Worm (Caenorhabditis elegans) whole organism, L3 larva: ENCODE measurements around the gene fbxo-11.2.

Experiments
- ZK546.5 ChIP-seq: sonication (generic microtip); optimal IDR thresholded peaks from 2 replicates; lab custom pipeline; 2017; ENCODE audit warnings: missing biosample characterization, missing genetic modification characterization
- aly-2 ChIP-seq: fragments of 150-350 bp; optimal IDR thresholded peaks from 2 replicates; lab custom pipeline; 2014; ENCODE audit warnings: missing biosample characterization, missing genetic modification characterization
- ama-1 ChIP-seq: fragments of 150-350 bp; optimal IDR thresholded peaks from 2 replicates; lab custom pipeline; 2018
- ceh-28 ChIP-seq: fragments of 150-350 bp; optimal IDR thresholded peaks from 2 replicates; lab custom pipeline; 2014; ENCODE audit warnings: missing biosample characterization, missing genetic modification reagents, missing genetic modification characterization
- ceh-82 ChIP-seq: fragments of 150-350 bp; optimal IDR thresholded peaks from 2 replicates; lab custom pipeline; 2014; ENCODE audit warnings: missing biosample characterization, missing genetic modification characterization
- ceh-9 ChIP-seq: sonication (generic microtip); optimal IDR thresholded peaks from 2 replicates; lab custom pipeline; 2018; ENCODE audit warnings: missing biosample characterization, missing genetic modification characterization
- egl-27 ChIP-seq: sonication (generic microtip); optimal IDR thresholded peaks from 4 replicates; lab custom pipeline; 2017; ENCODE audit warnings: missing biosample characterization, missing genetic modification reagents, missing genetic modification characterization
- egl-5 ChIP-seq: fragments of 150-350 bp; optimal IDR thresholded peaks from 2 replicates; lab custom pipeline; 2017; ENCODE audit warnings: missing biosample characterization, missing genetic modification reagents, missing genetic modification characterization, inconsistent platforms
- elt-1 ChIP-seq: fragments of 150-350 bp; optimal IDR thresholded peaks from 2 replicates; lab custom pipeline; 2014; ENCODE audit warnings: missing biosample characterization, missing genetic modification characterization
- elt-2 ChIP-seq: sonication (generic microtip); optimal IDR thresholded peaks from 2 replicates; lab custom pipeline; 2016; ENCODE audit warnings: missing genetic modification reagents, mild to moderate bottlenecking, missing genetic modification characterization, missing compliant biosample characterization
- elt-3 ChIP-seq, 3 experiments: fragments of 150-350 bp in 1 of 3; sonication (generic microtip) in 2 of 3; optimal IDR thresholded peaks; 2 replicates in 2 of 3; 4 replicates in 1 of 3; lab custom pipeline; 2014 to 2017; ENCODE audit warnings: missing biosample characterization in 3 of 3, missing genetic modification characterization in 3 of 3
- eor-1 ChIP-seq, 2 experiments: fragments of 150-350 bp; optimal IDR thresholded peaks; 2 replicates each; lab custom pipeline; 2014 to 2018; ENCODE audit warnings: missing biosample characterization in 2 of 2, missing genetic modification characterization in 2 of 2
- fkh-10 ChIP-seq: sonication (generic microtip); optimal IDR thresholded peaks from 2 replicates; lab custom pipeline; 2017; ENCODE audit warnings: missing biosample characterization, missing genetic modification reagents, missing genetic modification characterization
- jun-1 ChIP-seq: fragments of 150-350 bp; optimal IDR thresholded peaks from 2 replicates; lab custom pipeline; 2014; ENCODE audit warnings: missing biosample characterization, missing genetic modification reagents, missing genetic modification characterization
- lin-15B ChIP-seq: fragments of 150-350 bp; optimal IDR thresholded peaks from 2 replicates; lab custom pipeline; 2014; ENCODE audit warnings: missing biosample characterization, missing genetic modification characterization
- lin-39 ChIP-seq: fragments of 150-350 bp; optimal IDR thresholded peaks from 2 replicates; lab custom pipeline; 2018; ENCODE audit warnings: missing biosample characterization, missing genetic modification reagents, missing genetic modification characterization
- mdl-1 ChIP-seq: fragments of 150-350 bp; optimal IDR thresholded peaks from 2 replicates; lab custom pipeline; 2014; ENCODE audit warnings: missing biosample characterization, missing genetic modification characterization
- mml-1 ChIP-seq: fragments of 150-350 bp; sonication (generic microtip); optimal IDR thresholded peaks from 3 replicates; lab custom pipeline; 2014; ENCODE audit warnings: missing biosample characterization, missing genetic modification characterization
- nhr-12 ChIP-seq: fragments of 150-350 bp; optimal IDR thresholded peaks from 2 replicates; lab custom pipeline; 2014; ENCODE audit warnings: missing biosample characterization, missing genetic modification characterization
- nhr-25 ChIP-seq: sonication (generic microtip); optimal IDR thresholded peaks from 2 replicates; lab custom pipeline; 2017; ENCODE audit warnings: missing biosample characterization, missing genetic modification characterization
- nhr-43 ChIP-seq: sonication (generic microtip); optimal IDR thresholded peaks from 2 replicates; lab custom pipeline; 2016; ENCODE audit warnings: mild to moderate bottlenecking, missing genetic modification characterization, missing compliant biosample characterization; ENCODE audit not compliant: poor library complexity, severe bottlenecking
- nhr-67 ChIP-seq: fragments of 150-350 bp; optimal IDR thresholded peaks from 2 replicates; lab custom pipeline; 2014; ENCODE audit warnings: missing biosample characterization, missing genetic modification characterization
- nhr-76 ChIP-seq: fragments of 150-350 bp; sonication (generic microtip); optimal IDR thresholded peaks from 5 replicates; lab custom pipeline; 2014; ENCODE audit warnings: missing biosample characterization, missing genetic modification characterization
- pha-4 ChIP-seq: fragments of 150-350 bp; optimal IDR thresholded peaks from 2 replicates; lab custom pipeline; 2014; ENCODE audit warnings: missing biosample characterization, missing genetic modification reagents, missing genetic modification characterization
- pqm-1 ChIP-seq: fragments of 150-350 bp; optimal IDR thresholded peaks from 2 replicates; lab custom pipeline; 2017; ENCODE audit warnings: missing biosample characterization, missing genetic modification characterization, inconsistent platforms
- skn-1 ChIP-seq: fragments of 150-350 bp; optimal IDR thresholded peaks from 2 replicates; lab custom pipeline; 2014; ENCODE audit warnings: missing biosample characterization, missing genetic modification characterization
- snpc-4 ChIP-seq: fragments of 150-350 bp; optimal IDR thresholded peaks from 2 replicates; lab custom pipeline; 2014; ENCODE audit warnings: missing biosample characterization, missing genetic modification characterization
- tbx-2 ChIP-seq: sonication (generic microtip); optimal IDR thresholded peaks from 2 replicates; lab custom pipeline; 2016; ENCODE audit warnings: mild to moderate bottlenecking, missing genetic modification characterization, missing compliant biosample characterization
- ztf-4 ChIP-seq: fragments of 150-350 bp; optimal IDR thresholded peaks from 2 replicates; lab custom pipeline; 2014; ENCODE audit warnings: missing biosample characterization, missing genetic modification characterization

Gene fbxo-11.2

DNA sequence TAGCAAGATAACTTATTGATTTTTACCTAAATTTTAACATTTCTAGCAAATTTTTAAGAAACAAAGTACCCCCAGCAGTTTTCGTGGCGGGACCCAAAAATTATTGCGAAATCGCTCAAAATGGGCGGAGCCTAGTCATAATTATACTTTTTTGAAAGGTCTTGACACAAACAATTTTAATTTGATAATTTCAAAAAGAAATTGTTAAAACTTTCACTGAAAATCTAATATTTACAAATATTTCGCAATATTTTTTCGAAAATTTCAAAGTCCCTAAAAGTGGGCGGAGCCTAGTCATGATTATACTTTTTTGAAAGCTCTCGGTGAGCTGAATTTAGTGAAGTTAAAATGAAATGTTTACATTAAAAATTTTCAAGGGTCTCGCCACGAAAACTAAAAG lies 48.6 kb downstream of the fbxo-11.2 start:
- TF ChIP-seq egl-27 (no peak), nhr-25 (tag; lab: Kevin White, UChicago) (no peak), skn-1 (tag; lab: Kevin White, UChicago) (no peak), egl-5 (tag; lab: Kevin White, UChicago) (no peak), tbx-2 (no peak), aly-2 (tag; lab: Kevin White, UChicago) (no peak), ceh-28 (no peak), nhr-12 (no peak), elt-3 (tag; optimal IDR thresholded peaks at IDR 0.05; lab: Kevin White, UChicago) (no peak), jun-1 (tag; lab: Kevin White, UChicago) (no peak), ZK546.5 (no peak), fkh-10 (no peak), nhr-76 (tag; lab: Kevin White, UChicago) (no peak)

- TF ChIP-seq pqm-1 (tag; lab: Kevin White, UChicago) (peak; percentile 96), pha-4 (tag; lab: Kevin White, UChicago) (peak; percentile 41), elt-2 (peak; percentile 98), jun-1 (tag; lab: Kevin White, UChicago) (peak; percentile 44), ceh-9 (tag; lab: Kevin White, UChicago) (no peak), mdl-1 (tag; lab: Kevin White, UChicago) (no peak), lin-39 (tag; lab: Kevin White, UChicago) (no peak)
Observed at ce11 chrIII:1002510-1002909, 50.5 kb downstream of the fbxo-11.2 start, which contains the start of gene clec-150. TSS of gene clec-150 (plus strand) at chrIII:1002707.

DNA sequence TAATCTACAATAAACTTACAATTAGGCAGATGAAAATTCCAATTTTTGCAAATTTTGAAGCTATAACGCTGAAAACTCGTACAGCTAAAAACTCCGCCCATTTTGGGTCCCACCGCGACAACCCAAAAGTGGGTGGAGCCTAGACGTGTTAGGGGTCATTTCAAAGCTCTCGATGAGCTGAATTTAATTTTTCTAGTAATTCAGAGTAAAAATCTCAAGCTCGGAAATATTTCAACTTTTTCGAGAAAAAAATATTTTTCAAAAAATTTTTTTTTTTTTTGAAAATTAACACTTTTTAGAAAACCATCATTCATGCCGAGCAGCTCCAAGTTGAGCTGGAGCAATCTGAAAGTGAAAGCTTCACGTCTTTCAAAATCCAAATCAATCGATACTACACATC lies 51.7 kb downstream of the fbxo-11.2 start, which contains the start of gene R06B10.7:
Gene R06B10.7, minus strand, starts transcription at position 101 of the 400 bp plus-strand sequence.
- TF ChIP-seq elt-1 (tag; lab: Kevin White, UChicago) (no peak), nhr-76 (tag; lab: Kevin White, UChicago) (no peak), eor-1 (tag; optimal IDR thresholded peaks at IDR 0.05; lab: Kevin White, UChicago) (no peak), ZK546.5 (no peak), egl-5 (tag; lab: Kevin White, UChicago) (no peak), nhr-67 (no peak), skn-1 (tag; lab: Kevin White, UChicago) (no peak), egl-27 (no peak), ceh-82 (tag; lab: Kevin White, UChicago) (no peak), ceh-9 (tag; lab: Kevin White, UChicago) (no peak), nhr-43 (tag; lab: Kevin White, UChicago) (no peak), fkh-10 (no peak), lin-15B (tag; lab: Kevin White, UChicago) (no peak), mml-1 (no peak), snpc-4 (no peak), ztf-4 (tag; lab: Kevin White, UChicago) (no peak), lin-39 (tag; lab: Kevin White, UChicago) (no peak)

ce11 chrIII:998855-999254 lies 54.2 kb downstream of the fbxo-11.2 start:
- TF ChIP-seq ama-1 (no peak), ceh-28 (peak; percentile 45)

ce11 chrIII:996564-996963 lies 56.5 kb downstream of the fbxo-11.2 start:
- TF ChIP-seq ztf-4 (tag; lab: Kevin White, UChicago) (no peak), pqm-1 (tag; lab: Kevin White, UChicago) (no peak), snpc-4 (no peak), ceh-28 (peak; percentile 84)
